Fruit fly (Drosophila melanogaster) whole organism, prepupa: ENCODE measurements around the gene CG5790.

Experiments used
- Gug ChIP-seq: fragments of 200-800 bp; sonication (Bioruptor generic); IDR thresholded peaks from 2 replicates; pipeline ENCODE4 v1.3.6; 2022; ENCODE audit warnings: missing biosample characterization, missing genetic modification characterization
- fd59A ChIP-seq: fragments of 200-800 bp; sonication (Bioruptor generic); optimal IDR thresholded peaks from 2 replicates; lab custom pipeline; 2017; ENCODE audit warnings: missing biosample characterization, mild to moderate bottlenecking, missing genetic modification characterization, missing genetic modification reagents

- TF ChIP-seq fd59A, result no peak
- no peak for TF ChIP-seq Gug (GFP tag; lab: Robert Waterston, UW)
Measured at dm6 chr2L:18275663-18276062, 19.0 kb upstream of the CG5790 start, which contains the start of gene CG42750.
